Worm (Caenorhabditis elegans): ENCODE data around the gene odr-3.

DNA sequence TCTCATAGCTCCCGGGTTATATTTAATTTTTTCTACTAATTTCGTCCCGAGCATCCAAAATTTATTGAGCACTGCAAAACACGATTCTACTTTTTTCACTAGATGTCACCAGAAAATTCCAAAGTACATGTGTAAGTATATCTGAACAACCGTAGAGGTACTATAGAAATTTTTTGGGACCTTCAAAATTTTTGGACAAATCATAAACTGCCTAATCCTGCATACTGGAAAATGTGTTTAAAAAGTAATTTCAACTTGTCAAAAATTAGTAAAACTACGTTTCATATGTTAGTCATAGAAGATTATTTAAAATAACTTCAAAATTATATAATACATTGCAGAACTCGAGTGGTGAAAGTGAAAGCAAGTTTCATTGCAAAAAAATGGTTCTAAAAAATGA, 37.2 kb upstream of the odr-3 start:
- TF ChIP-seq nhr-6 (tag; optimal IDR thresholded peaks at IDR 0.05) (no peak), mep-1 (tag; optimal IDR thresholded peaks at IDR 0.05) (no peak), nhr-237 (tag; optimal IDR thresholded peaks at IDR 0.05) (no peak), nhr-42 (GFP tag; IDR thresholded peaks at IDR 0.05) (no peak), lin-13 (GFP tag; optimal IDR thresholded peaks at IDR 0.05) (no peak), lin-15B (tag; optimal IDR thresholded peaks at IDR 0.05) (no peak), arid-1 (GFP tag; conservative IDR thresholded peaks at IDR 0.05) (no peak), jun-1 (tag; optimal IDR thresholded peaks at IDR 0.05) (no peak), spr-1 (tag; optimal IDR thresholded peaks at IDR 0.05) (no peak), nhr-11 (tag; optimal IDR thresholded peaks at IDR 0.05) (no peak), ztf-11 (tag; optimal IDR thresholded peaks at IDR 0.05) (no peak)
